Fruit fly (Drosophila melanogaster) whole organism, adult: Measurements from ENCODE around the gene witty.

ENCODE experiments used
- CG11617 ChIP-seq: fragments of 200-800 bp; sonication (Bioruptor generic); optimal IDR thresholded peaks from 2 replicates; lab custom pipeline; 2017; ENCODE audit warnings: mild to moderate bottlenecking, missing biosample characterization, missing genetic modification reagents, missing genetic modification characterization
- CG12768 ChIP-seq: fragments of 200-800 bp; sonication (Bioruptor generic); optimal IDR thresholded peaks from 2 replicates; lab custom pipeline; 2017; ENCODE audit warnings: missing biosample characterization, missing genetic modification characterization, mild to moderate bottlenecking, moderate library complexity, missing genetic modification reagents
- CG14711 ChIP-seq: fragments of 200-800 bp; sonication (Bioruptor generic); optimal IDR thresholded peaks from 2 replicates; lab custom pipeline; 2018; ENCODE audit warnings: missing biosample characterization, mild to moderate bottlenecking, missing genetic modification characterization, moderate library complexity
- CG5204 ChIP-seq: fragments of 200-800 bp; sonication (Bioruptor generic); optimal IDR thresholded peaks from 2 replicates; lab custom pipeline; 2016; ENCODE audit warnings: missing biosample characterization, missing genetic modification characterization
- CG7101 ChIP-seq: fragments of 200-800 bp; sonication (Bioruptor generic); optimal IDR thresholded peaks from 2 replicates; lab custom pipeline; 2018; ENCODE audit warnings: missing biosample characterization, mild to moderate bottlenecking, missing genetic modification characterization, moderate library complexity
- Crg-1 ChIP-seq: fragments of 200-800 bp; sonication (Bioruptor generic); optimal IDR thresholded peaks from 2 replicates; lab custom pipeline; 2016; ENCODE audit warnings: missing biosample characterization, missing genetic modification characterization
- Mnt ChIP-seq: fragments of 200-800 bp; sonication (Bioruptor generic); optimal IDR thresholded peaks from 2 replicates; lab custom pipeline; 2016; ENCODE audit warnings: missing biosample characterization, mild to moderate bottlenecking, missing genetic modification characterization
- cic ChIP-seq: fragments of 200-800 bp; sonication (Bioruptor generic); optimal IDR thresholded peaks from 2 replicates; lab custom pipeline; 2017; ENCODE audit warnings: missing biosample characterization, mild to moderate bottlenecking, missing genetic modification characterization, moderate library complexity
- cnc ChIP-seq, 2 experiments: fragments of >200 bp; optimal IDR thresholded peaks; 2 replicates each; lab custom pipeline; 2017
- kay ChIP-seq: fragments of 200-800 bp; sonication (Bioruptor generic); peaks from one replicate; lab custom pipeline; 2016; ENCODE audit warnings: missing biosample characterization, missing genetic modification characterization, borderline replicate concordance
- pad ChIP-seq: fragments of 200-800 bp; sonication (Bioruptor generic); optimal IDR thresholded peaks from 3 replicates; lab custom pipeline; 2017; ENCODE audit warnings: missing biosample characterization, missing genetic modification characterization, mild to moderate bottlenecking, moderate library complexity, missing genetic modification reagents
- toe ChIP-seq: fragments of 200-800 bp; sonication (Bioruptor generic); optimal IDR thresholded peaks from 2 replicates; lab custom pipeline; 2016; ENCODE audit warnings: missing biosample characterization, missing genetic modification characterization

dm6 chr2L:8311741-8312140, 26.3 kb upstream of the witty start:
- TF ChIP-seq toe: no peak
- no peak for TF ChIP-seq Crg-1 (GFP tag; lab: Kevin White, UChicago)
- TF ChIP-seq Mnt (GFP tag; lab: Kevin White, UChicago): no peak
- no peak for TF ChIP-seq CG7101 (tag; lab: Kevin White, UChicago)
- no peak for TF ChIP-seq pad
- TF ChIP-seq cnc (optimal IDR thresholded peaks at IDR 0.05; lab: Kevin White, UChicago): no peak
- TF ChIP-seq CG5204 (GFP tag; lab: Kevin White, UChicago): no peak
- TF ChIP-seq kay (GFP tag; lab: Kevin White, UChicago): no peak
- TF ChIP-seq CG14711 (tag; lab: Kevin White, UChicago): no peak
- no peak for TF ChIP-seq CG11617 (GFP tag; lab: Kevin White, UChicago)
- no peak for TF ChIP-seq CG12768 (GFP tag; lab: Kevin White, UChicago)
- TF ChIP-seq cic (GFP tag; lab: Kevin White, UChicago): no peak
